Worm (Caenorhabditis elegans): ENCODE measurements around the gene spe-29.

spe-29 gene

ce11 chrIV:9918021-9918420 lies 15.7 kb upstream of the spe-29 start:
- TF ChIP-seq mxl-3 (GFP tag; optimal IDR thresholded peaks at IDR 0.05) (peak; percentile 46), lin-39 (tag; optimal IDR thresholded peaks at IDR 0.05) (no peak), mdl-1 (tag; optimal IDR thresholded peaks at IDR 0.05) (peak in 1 of 2 experiments; percentile 7), nhr-28 (tag; optimal IDR thresholded peaks at IDR 0.05) (peak; percentile 1), hlh-11 (tag; optimal IDR thresholded peaks at IDR 0.05) (peak; percentile 37)

- no peak for TF ChIP-seq ctbp-1 (GFP tag; IDR thresholded peaks at IDR 0.05)
- TF ChIP-seq unc-62 (GFP tag; optimal IDR thresholded peaks at IDR 0.05 in 1 of 2) = peak in 1 of 2 experiments; percentile 82
- no peak for TF ChIP-seq unc-62 (tag; optimal IDR thresholded peaks at IDR 0.05)
- TF ChIP-seq nhr-48 (tag; optimal IDR thresholded peaks at IDR 0.05) = no peak
- TF ChIP-seq aha-1 (tag) = peak; percentile 94
Observed at ce11 chrIV:9920426-9920825, 13.3 kb upstream of the spe-29 start.

ce11 chrIV:9924419-9924818 lies 9.3 kb upstream of the spe-29 start:
- peak in 1 of 2 experiments; percentile 96 for TF ChIP-seq unc-62 (GFP tag; optimal IDR thresholded peaks at IDR 0.05 in 1 of 2)
- no peak for TF ChIP-seq unc-62 (tag; optimal IDR thresholded peaks at IDR 0.05)
- TF ChIP-seq rbr-2 (tag; optimal IDR thresholded peaks at IDR 0.05) = no peak
- TF ChIP-seq Y105C5A.15 (GFP tag; IDR thresholded peaks at IDR 0.05) = no peak
- no peak for TF ChIP-seq F26F4.8 (GFP tag; conservative IDR thresholded peaks at IDR 0.05)
- no peak for TF ChIP-seq madf-5 (GFP tag; IDR thresholded peaks at IDR 0.05)

- TF ChIP-seq unc-62 (GFP tag; optimal IDR thresholded peaks at IDR 0.05 in 1 of 2) = peak in 1 of 2 experiments; percentile 91
- no peak for TF ChIP-seq unc-62 (tag; optimal IDR thresholded peaks at IDR 0.05)
- TF ChIP-seq hlh-11 (tag; optimal IDR thresholded peaks at IDR 0.05) = peak; percentile 10
- TF ChIP-seq lim-7 (GFP tag; IDR thresholded peaks at IDR 0.05) = no peak
- peak in 1 of 2 experiments; percentile 90 for TF ChIP-seq daf-16 (GFP tag; optimal IDR thresholded peaks at IDR 0.05)
- TF ChIP-seq daf-16 (tag; optimal IDR thresholded peaks at IDR 0.05) = no peak
- peak; percentile 67 for TF ChIP-seq nhr-11 (tag; optimal IDR thresholded peaks at IDR 0.05)
- TF ChIP-seq madf-5 (GFP tag; IDR thresholded peaks at IDR 0.05) = no peak
Observed at ce11 chrIV:9928180-9928896, 5.3 kb upstream of the spe-29 start, which contains the start of gene dur-1. TSS of gene dur-1 (minus strand) at chrIV:9928230.

ce11 chrIV:9932055-9932454 lies 1.6 kb upstream of the spe-29 start, which contains the start of the genes trmt-10A and F25H8.2:
TSS of gene trmt-10A (minus strand) at chrIV:9932213.
TSS of gene F25H8.2 (plus strand) at chrIV:9932235.
- TF ChIP-seq mxl-3 (GFP tag; optimal IDR thresholded peaks at IDR 0.05) (no peak), nhr-42 (GFP tag; IDR thresholded peaks at IDR 0.05) (no peak), Y5F2A.4 (GFP tag; optimal IDR thresholded peaks at IDR 0.05) (no peak), nhr-77 (tag; optimal IDR thresholded peaks at IDR 0.05) (peak; percentile 65), dve-1 (tag; optimal IDR thresholded peaks at IDR 0.05; ENCODE audit: insufficient read depth) (peak; percentile 7), gei-8 (GFP tag; optimal IDR thresholded peaks at IDR 0.05) (no peak), zip-2 (tag; optimal IDR thresholded peaks at IDR 0.05) (no peak), unc-62 (GFP tag; optimal IDR thresholded peaks at IDR 0.05 in 1 of 2) (no peak), unc-62 (tag; optimal IDR thresholded peaks at IDR 0.05) (no peak), aha-1 (tag) (peak; percentile 30), lin-38 (GFP tag; IDR thresholded peaks at IDR 0.05) (peak; percentile 89), nhr-11 (tag; optimal IDR thresholded peaks at IDR 0.05) (no peak), zfp-2 (tag; optimal IDR thresholded peaks at IDR 0.05) (no peak), T20F7.1 (GFP tag; optimal IDR thresholded peaks at IDR 0.05) (peak; percentile 90), Y105C5A.15 (GFP tag; IDR thresholded peaks at IDR 0.05) (no peak), nhr-6 (tag; optimal IDR thresholded peaks at IDR 0.05) (peak; percentile 16), F37D6.2 (tag; optimal IDR thresholded peaks at IDR 0.05) (no peak), saeg-2 (GFP tag; IDR thresholded peaks at IDR 0.05) (no peak), rbr-2 (tag; optimal IDR thresholded peaks at IDR 0.05) (peak; percentile 28), ceh-32 (tag; optimal IDR thresholded peaks at IDR 0.05; ENCODE audit: poor library complexity) (no peak), nhr-25 (tag; optimal IDR thresholded peaks at IDR 0.05; ENCODE audit: borderline replicate concordance, insufficient read depth) (no peak), nhr-28 (tag; optimal IDR thresholded peaks at IDR 0.05) (peak; percentile 18), spr-1 (tag; optimal IDR thresholded peaks at IDR 0.05) (no peak), nhr-41 (GFP tag; IDR thresholded peaks at IDR 0.05) (no peak), dpl-1 (GFP tag; optimal IDR thresholded peaks at IDR 0.05) (peak; percentile 44)
